Fruit fly (Drosophila melanogaster): ENCODE results near the gene CG42327.

The CG42327 gene

dm6 chr3R:11649449-11649848 is 6.5 kb upstream of the CG42327 start (continued):
- TF ChIP-seq CG13123 (GFP tag; optimal IDR thresholded peaks at IDR 0.05) (peak; percentile 91), CG12769 (tag; optimal IDR thresholded peaks at IDR 0.05) (peak; percentile 98), dm (GFP tag; optimal IDR thresholded peaks at IDR 0.05) (peak; percentile 90), hth (optimal IDR thresholded peaks at IDR 0.05) (no peak), cwo (GFP tag; optimal IDR thresholded peaks at IDR 0.05) (peak; percentile 91), tx (GFP tag; optimal IDR thresholded peaks at IDR 0.05) (peak; percentile 95), ssp (GFP tag; IDR thresholded peaks at IDR 0.05) (peak; percentile 85), CG2120 (GFP tag; optimal IDR thresholded peaks at IDR 0.05) (peak; percentile 99), tll (GFP tag; optimal IDR thresholded peaks at IDR 0.05) (no peak), sim (GFP tag; IDR thresholded peaks at IDR 0.05) (peak; percentile 89), CG12942 (GFP tag; optimal IDR thresholded peaks at IDR 0.05) (peak; percentile 95), h (optimal IDR thresholded peaks at IDR 0.05) (no peak), CG6175 (GFP tag; IDR thresholded peaks at IDR 0.05) (peak; percentile 96), Hr51 (GFP tag; optimal IDR thresholded peaks at IDR 0.05) (peak; percentile 94 to 96), CG7839 (tag; optimal IDR thresholded peaks at IDR 0.05) (peak; percentile 97), insv (GFP tag; optimal IDR thresholded peaks at IDR 0.05) (no peak), Trl (optimal IDR thresholded peaks at IDR 0.05) (no peak), Trl (GFP tag; optimal IDR thresholded peaks at IDR 0.05) (peak; percentile 98), pum (GFP tag; optimal IDR thresholded peaks at IDR 0.05) (peak; percentile 96), disco-r (GFP tag; optimal IDR thresholded peaks at IDR 0.05) (peak; percentile 94), Myb (GFP tag; optimal IDR thresholded peaks at IDR 0.05) (peak; percentile 87), dmrt99B (tag; optimal IDR thresholded peaks at IDR 0.05) (peak; percentile 97), Aef1 (GFP tag; IDR thresholded peaks at IDR 0.05) (peak; percentile 98), Six4 (GFP tag; optimal IDR thresholded peaks at IDR 0.05) (peak; percentile 92), D19B (GFP tag; optimal IDR thresholded peaks at IDR 0.05) (peak; percentile 90), Scr (GFP tag; IDR thresholded peaks at IDR 0.05; ENCODE audit: partially characterized antibody) (no peak), CG11504 (tag; optimal IDR thresholded peaks at IDR 0.05) (peak; percentile 95), CG3065 (GFP tag; optimal IDR thresholded peaks at IDR 0.05) (peak; percentile 85), Gug (GFP tag; IDR thresholded peaks at IDR 0.05) (peak; percentile 98), CG15269 (tag; optimal IDR thresholded peaks at IDR 0.05) (peak; percentile 98), schlank (tag; optimal IDR thresholded peaks at IDR 0.05) (peak; percentile 98), prd (optimal IDR thresholded peaks at IDR 0.05) (no peak), prd (GFP tag; IDR thresholded peaks at IDR 0.05) (peak; percentile 98), CG3407 (GFP tag; optimal IDR thresholded peaks at IDR 0.05) (peak; percentile 66), stwl (tag; optimal IDR thresholded peaks at IDR 0.05) (no peak), Mad (GFP tag; optimal IDR thresholded peaks at IDR 0.05) (peak; percentile 94), CG6791 (GFP tag; IDR thresholded peaks at IDR 0.05; ENCODE audit: partially characterized antibody) (no peak), BtbVII (GFP tag; optimal IDR thresholded peaks at IDR 0.05) (peak; percentile 93), CG12219 (GFP tag; optimal IDR thresholded peaks at IDR 0.05) (peak; percentile 94), CG7372 (GFP tag; IDR thresholded peaks at IDR 0.05) (peak; percentile 98), CG30431 (GFP tag; optimal IDR thresholded peaks at IDR 0.05) (peak; percentile 86), corto (GFP tag; optimal IDR thresholded peaks at IDR 0.05) (no peak), Neu2 (GFP tag; optimal IDR thresholded peaks at IDR 0.05; ENCODE audit: borderline replicate concordance) (peak; percentile 77), zfh2 (GFP tag; optimal IDR thresholded peaks at IDR 0.05) (peak; percentile 98), ato (GFP tag; IDR thresholded peaks at IDR 0.05; ENCODE audit: partially characterized antibody) (no peak), pzg (GFP tag; optimal IDR thresholded peaks at IDR 0.05) (peak; percentile 19), NK7.1 (GFP tag; optimal IDR thresholded peaks at IDR 0.05) (peak; percentile 93), sima (GFP tag; optimal IDR thresholded peaks at IDR 0.05) (peak; percentile 84), CrebB (tag; optimal IDR thresholded peaks at IDR 0.05) (peak; percentile 93), gcm (GFP tag; optimal IDR thresholded peaks at IDR 0.05) (peak; percentile 83), CG9876 (GFP tag; optimal IDR thresholded peaks at IDR 0.05) (peak; percentile 95), CG12155 (GFP tag; optimal IDR thresholded peaks at IDR 0.05) (peak; percentile 96)
